Worm (Caenorhabditis elegans): ENCODE results near the gene tag-131.

ce11 chrIII:4328208-4328987 is 10.9 kb downstream of the tag-131 start:
- no peak for TF ChIP-seq ces-1 (GFP tag; optimal IDR thresholded peaks at IDR 0.05)
- TF ChIP-seq C34B4.2 (tag; optimal IDR thresholded peaks at IDR 0.05): no peak
- no peak for TF ChIP-seq skn-1 (tag; optimal IDR thresholded peaks at IDR 0.05)
- TF ChIP-seq ceh-8 (GFP tag; optimal IDR thresholded peaks at IDR 0.05): no peak
- TF ChIP-seq pqm-1 (tag; optimal IDR thresholded peaks at IDR 0.05): no peak
- no peak for TF ChIP-seq ztf-4 (tag; optimal IDR thresholded peaks at IDR 0.05)
- no peak for TF ChIP-seq C04F5.9 (tag; optimal IDR thresholded peaks at IDR 0.05)
- TF ChIP-seq efl-1 (optimal IDR thresholded peaks at IDR 0.05): no peak
- TF ChIP-seq efl-1 (GFP tag; optimal IDR thresholded peaks at IDR 0.05 in 1 of 2): no peak
- TF ChIP-seq ztf-11 (tag; optimal IDR thresholded peaks at IDR 0.05): no peak
- TF ChIP-seq fos-1 (tag; optimal IDR thresholded peaks at IDR 0.05): no peak
- no peak for TF ChIP-seq sup-37 (GFP tag; optimal IDR thresholded peaks at IDR 0.05)
- no peak for TF ChIP-seq ama-1 (optimal IDR thresholded peaks at IDR 0.05)
